Worm (Caenorhabditis elegans) whole organism, L2 larva: Measurements from ENCODE around the gene M110.7.

ENCODE experiments used
- alr-1 ChIP-seq: fragments of 150-350 bp; optimal IDR thresholded peaks from 2 replicates; lab custom pipeline; 2014; ENCODE audit warnings: missing biosample characterization, missing genetic modification characterization
- ama-1 ChIP-seq: fragments of 150-350 bp; optimal IDR thresholded peaks from 2 replicates; lab custom pipeline; 2018; ENCODE audit warnings: inconsistent platforms
- blmp-1 ChIP-seq: sonication (generic microtip); optimal IDR thresholded peaks from 2 replicates; lab custom pipeline; 2017; ENCODE audit warnings: missing genetic modification characterization, mild to moderate bottlenecking, missing compliant biosample characterization, antibody characterized with exemption, moderate library complexity; ENCODE audit not compliant: insufficient read depth
- lin-39 ChIP-seq: fragments of 150-350 bp; optimal IDR thresholded peaks from 2 replicates; lab custom pipeline; 2014; ENCODE audit warnings: missing biosample characterization, missing genetic modification reagents, missing genetic modification characterization
- unc-62 ChIP-seq: fragments of 150-350 bp; optimal IDR thresholded peaks from 2 replicates; lab custom pipeline; 2014; ENCODE audit warnings: missing biosample characterization, missing genetic modification reagents, missing genetic modification characterization
- zag-1 ChIP-seq: fragments of 150-350 bp; optimal IDR thresholded peaks from 2 replicates; lab custom pipeline; 2014; ENCODE audit warnings: missing biosample characterization, missing genetic modification characterization

DNA sequence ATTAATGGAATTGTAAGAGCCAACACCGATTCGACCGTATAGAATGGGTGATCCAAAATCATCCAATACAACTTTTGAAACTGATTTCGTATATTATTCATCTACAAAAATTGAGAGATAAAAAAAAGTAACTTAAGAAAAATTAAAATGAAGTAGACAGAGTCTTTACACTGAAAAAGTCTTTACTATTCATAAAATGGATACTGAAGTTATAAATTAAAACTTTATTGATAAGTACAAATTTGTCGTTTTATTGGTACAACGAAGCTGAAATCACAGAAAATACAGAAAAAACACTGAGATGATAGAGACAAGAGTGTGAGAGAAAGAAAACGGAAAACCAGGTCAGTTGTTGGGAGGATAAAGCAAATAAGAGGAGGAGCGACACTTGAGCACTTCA, 18.2 kb upstream of the M110.7 start, which contains the start of gene M110.10:
- TF ChIP-seq unc-62 (GFP tag; lab: Kevin White, UChicago) (no peak), lin-39 (tag; lab: Kevin White, UChicago) (no peak), ama-1 (lab: Kevin White, UChicago) (no peak), blmp-1 (no peak), alr-1 (tag; lab: Kevin White, UChicago) (no peak), zag-1 (tag; lab: Kevin White, UChicago) (no peak)
